Fruit fly (Drosophila melanogaster): ENCODE measurements around the gene CalpC.

The CalpC gene

DNA sequence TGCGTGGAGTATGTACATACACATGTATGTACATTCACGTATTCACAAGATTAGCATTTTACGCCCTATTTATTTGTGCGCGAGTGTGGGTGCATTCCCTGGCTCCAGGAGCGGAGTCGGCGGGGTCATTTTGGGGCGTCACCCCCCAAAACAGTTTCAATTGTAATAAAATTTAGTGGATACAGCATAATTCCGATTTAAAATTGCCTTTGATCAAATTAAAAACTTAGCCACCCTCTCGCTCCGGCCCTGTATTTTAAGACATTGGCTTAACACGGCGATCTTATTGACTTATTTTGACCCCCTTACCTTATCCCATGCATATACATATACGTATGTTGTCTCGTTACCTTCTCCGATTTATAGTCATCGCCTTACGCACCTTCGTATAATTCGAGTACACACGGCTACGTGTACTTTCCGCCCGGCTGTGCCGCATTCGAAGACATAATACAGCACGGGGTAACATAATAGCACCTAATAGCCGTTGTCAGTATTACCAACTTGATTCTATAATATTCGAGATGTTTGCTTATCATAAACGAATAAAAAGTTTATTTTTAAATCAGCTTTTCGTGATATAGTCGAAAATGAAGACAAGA lies 46.1 kb upstream of the CalpC start (continued):
- TF ChIP-seq TFAM (GFP tag; optimal IDR thresholded peaks at IDR 0.05): no peak
- TF ChIP-seq Opbp (GFP tag; IDR thresholded peaks at IDR 0.05; ENCODE audit: partially characterized antibody): peak; percentile 56; the same call in 2 of the 3 replicates
- TF ChIP-seq so (GFP tag; IDR thresholded peaks at IDR 0.05): peak; percentile 75
- TF ChIP-seq CG30431 (GFP tag; optimal IDR thresholded peaks at IDR 0.05): peak; percentile 69
- TF ChIP-seq Neu2 (GFP tag; optimal IDR thresholded peaks at IDR 0.05; ENCODE audit: borderline replicate concordance): no peak
- TF ChIP-seq CG10267 (tag; optimal IDR thresholded peaks at IDR 0.05): peak; percentile 17
- TF ChIP-seq CG15696 (tag; optimal IDR thresholded peaks at IDR 0.05): peak; percentile 59
- no peak for TF ChIP-seq D (optimal IDR thresholded peaks at IDR 0.05)
- peak; percentile 70 for TF ChIP-seq D (GFP tag; optimal IDR thresholded peaks at IDR 0.05)
- TF ChIP-seq fu2 (GFP tag; optimal IDR thresholded peaks at IDR 0.05): peak; percentile 58
- TF ChIP-seq sim (GFP tag; IDR thresholded peaks at IDR 0.05): peak; percentile 83
- TF ChIP-seq H15 (GFP tag; IDR thresholded peaks at IDR 0.05): peak; percentile 91
- peak; percentile 71 for TF ChIP-seq CG1792 (GFP tag; optimal IDR thresholded peaks at IDR 0.05)
- peak; percentile 33 for TF ChIP-seq CG3995 (GFP tag; optimal IDR thresholded peaks at IDR 0.05)
- TF ChIP-seq CG2678 (tag; optimal IDR thresholded peaks at IDR 0.05): peak; percentile 88
- peak; percentile 52 for TF ChIP-seq run (tag; optimal IDR thresholded peaks at IDR 0.05)
- TF ChIP-seq Nf-YA (GFP tag; IDR thresholded peaks at IDR 0.05): peak; percentile 79
- peak; percentile 21 for TF ChIP-seq CG6683 (GFP tag; optimal IDR thresholded peaks at IDR 0.05)
- peak; percentile 61 for TF ChIP-seq tx (GFP tag; optimal IDR thresholded peaks at IDR 0.05)
- TF ChIP-seq CG2199 (GFP tag; IDR thresholded peaks at IDR 0.05): peak; percentile 84
- peak; percentile 64 for TF ChIP-seq CG16863 (GFP tag; optimal IDR thresholded peaks at IDR 0.05)
- peak; percentile 74 for TF ChIP-seq CG30403 (GFP tag; optimal IDR thresholded peaks at IDR 0.05)
- TF ChIP-seq CG4820 (GFP tag; optimal IDR thresholded peaks at IDR 0.05): peak; percentile 79
- peak; percentile 68 for TF ChIP-seq lbe (GFP tag; optimal IDR thresholded peaks at IDR 0.05)
- peak; percentile 86 for TF ChIP-seq ERR (GFP tag; optimal IDR thresholded peaks at IDR 0.05)
- TF ChIP-seq zf30C (GFP tag; optimal IDR thresholded peaks at IDR 0.05): no peak
- peak; percentile 85 for TF ChIP-seq fd96Cb (tag; optimal IDR thresholded peaks at IDR 0.05)
- TF ChIP-seq da (GFP tag; optimal IDR thresholded peaks at IDR 0.05): peak; percentile 39
- TF ChIP-seq CG10654 (GFP tag; optimal IDR thresholded peaks at IDR 0.05): peak; percentile 73
- TF ChIP-seq mirr (GFP tag; optimal IDR thresholded peaks at IDR 0.05): peak; percentile 8
- TF ChIP-seq kay (GFP tag; optimal IDR thresholded peaks at IDR 0.05): peak; percentile 32
- no peak for TF ChIP-seq Scr (GFP tag; IDR thresholded peaks at IDR 0.05; ENCODE audit: partially characterized antibody)
- TF ChIP-seq Dfd (GFP tag; optimal IDR thresholded peaks at IDR 0.05): no peak
- TF ChIP-seq CG4730 (GFP tag; IDR thresholded peaks at IDR 0.05): peak; percentile 86
- TF ChIP-seq schlank (tag; optimal IDR thresholded peaks at IDR 0.05): peak; percentile 77
- TF ChIP-seq CG1602 (GFP tag; optimal IDR thresholded peaks at IDR 0.05): peak; percentile 69
- TF ChIP-seq Drgx (GFP tag; IDR thresholded peaks at IDR 0.05): peak; percentile 93
- peak; percentile 83 for TF ChIP-seq croc (GFP tag; conservative IDR thresholded peaks at IDR 0.05)
- peak; percentile 89 for TF ChIP-seq Xrp1 (GFP tag; IDR thresholded peaks at IDR 0.05)
- TF ChIP-seq CG11723 (GFP tag; optimal IDR thresholded peaks at IDR 0.05): peak; percentile 40
- peak; percentile 84 for TF ChIP-seq lab (GFP tag; optimal IDR thresholded peaks at IDR 0.05)
- TF ChIP-seq Asciz (GFP tag; optimal IDR thresholded peaks at IDR 0.05): peak; percentile 57
- TF ChIP-seq Dref (GFP tag; IDR thresholded peaks at IDR 0.05): no peak
- TF ChIP-seq dysf (GFP tag; IDR thresholded peaks at IDR 0.05): peak; percentile 93
- TF ChIP-seq CG7928 (GFP tag; optimal IDR thresholded peaks at IDR 0.05): no peak
- TF ChIP-seq CG34224 (GFP tag; IDR thresholded peaks at IDR 0.05; ENCODE audit: partially characterized antibody): no peak
- TF ChIP-seq CG15479 (GFP tag; optimal IDR thresholded peaks at IDR 0.05): no peak
- peak; percentile 51 for TF ChIP-seq CG9437 (GFP tag; optimal IDR thresholded peaks at IDR 0.05)
- TF ChIP-seq ranshi (GFP tag; IDR thresholded peaks at IDR 0.05): peak; percentile 92
- peak; percentile 70 for TF ChIP-seq CG9727 (GFP tag; optimal IDR thresholded peaks at IDR 0.05)
